Fruit fly (Drosophila melanogaster): ENCODE results near the gene PGS1.

Gene PGS1

dm6 chr3R:18795000-18795810 lies 49.4 kb upstream of the PGS1 start, which contains the start of gene CG7720 (continued):
- TF ChIP-seq Adf1 (GFP tag; IDR thresholded peaks at IDR 0.05) (peak; percentile 95), CG10209 (GFP tag; optimal IDR thresholded peaks at IDR 0.05) (peak; percentile 46), onecut (GFP tag; IDR thresholded peaks at IDR 0.05) (peak; percentile 36; the same call in 1 of the 2 replicates), az2 (GFP tag; optimal IDR thresholded peaks at IDR 0.05) (peak; percentile 43), row (GFP tag; IDR thresholded peaks at IDR 0.05) (peak; percentile 73), Drgx (GFP tag; IDR thresholded peaks at IDR 0.05) (no peak), CG3281 (GFP tag; optimal IDR thresholded peaks at IDR 0.05) (peak; percentile 31), salm (tag; optimal IDR thresholded peaks at IDR 0.05) (no peak), twi (tag; optimal IDR thresholded peaks at IDR 0.05) (no peak), tgo (GFP tag; IDR thresholded peaks at IDR 0.05) (0 out of 3 replicates have a peak, but pooled peaks have one; percentile 24), gem (tag; optimal IDR thresholded peaks at IDR 0.05) (peak; percentile 65), Hey (tag; optimal IDR thresholded peaks at IDR 0.05) (no peak), CG14667 (GFP tag; IDR thresholded peaks at IDR 0.05) (0 out of 2 replicates have a peak, but pooled peaks have one; percentile 14), gsb-n (tag; optimal IDR thresholded peaks at IDR 0.05) (no peak), CG9932 (GFP tag; IDR thresholded peaks at IDR 0.05) (peak; percentile 44; the same call in 1 of the 2 replicates), sc (optimal IDR thresholded peaks at IDR 0.05) (no peak), sc (GFP tag; optimal IDR thresholded peaks at IDR 0.05) (peak; percentile 1), CG2678 (tag; optimal IDR thresholded peaks at IDR 0.05) (peak; percentile 58), CG11504 (tag; optimal IDR thresholded peaks at IDR 0.05) (peak; percentile 75), bcd (GFP tag; optimal IDR thresholded peaks at IDR 0.05) (peak; percentile 55), PHDP (tag; optimal IDR thresholded peaks at IDR 0.05) (peak; percentile 6), CG2120 (GFP tag; optimal IDR thresholded peaks at IDR 0.05) (peak; percentile 66), CG17912 (GFP tag; optimal IDR thresholded peaks at IDR 0.05) (no peak), CG31388 (GFP tag; optimal IDR thresholded peaks at IDR 0.05) (peak; percentile 1), sob (GFP tag; IDR thresholded peaks at IDR 0.05) (no peak; the same call in 1 of the 2 replicates), Sox102F (GFP tag; optimal IDR thresholded peaks at IDR 0.05) (peak; percentile 68), H15 (GFP tag; IDR thresholded peaks at IDR 0.05) (no peak), Aef1 (GFP tag; IDR thresholded peaks at IDR 0.05) (0 out of 3 replicates have a peak, but pooled peaks have one; percentile 22), CG15514 (GFP tag; optimal IDR thresholded peaks at IDR 0.05) (peak; percentile 6), Nf-YB (GFP tag; optimal IDR thresholded peaks at IDR 0.05) (peak; percentile 30), zfh2 (GFP tag; optimal IDR thresholded peaks at IDR 0.05) (peak; percentile 37), CG16815 (GFP tag; optimal IDR thresholded peaks at IDR 0.05) (peak; percentile 17), CG13424 (tag; optimal IDR thresholded peaks at IDR 0.05) (peak; percentile 64), caup (GFP tag; optimal IDR thresholded peaks at IDR 0.05; ENCODE audit: severe bottlenecking) (peak; percentile 18), phol (tag; optimal IDR thresholded peaks at IDR 0.05) (peak; percentile 50), slbo (GFP tag; IDR thresholded peaks at IDR 0.05) (peak; percentile 38; the same call in 1 of the 2 replicates), org-1 (GFP tag; optimal IDR thresholded peaks at IDR 0.05) (peak; percentile 22), Gsc (GFP tag; IDR thresholded peaks at IDR 0.05) (no peak), Hr51 (GFP tag; optimal IDR thresholded peaks at IDR 0.05) (peak in 1 of 2 experiments; percentile 71), kay (GFP tag; optimal IDR thresholded peaks at IDR 0.05) (no peak), tin (GFP tag; optimal IDR thresholded peaks at IDR 0.05) (peak; percentile 38), gsb (GFP tag; IDR thresholded peaks at IDR 0.05) (no peak), Max (GFP tag; optimal IDR thresholded peaks at IDR 0.05) (peak; percentile 39), D (optimal IDR thresholded peaks at IDR 0.05) (no peak), D (GFP tag; optimal IDR thresholded peaks at IDR 0.05) (peak; percentile 11), CG10267 (tag; optimal IDR thresholded peaks at IDR 0.05) (peak; percentile 15), CG9437 (GFP tag; optimal IDR thresholded peaks at IDR 0.05) (peak; percentile 62), CG1233 (GFP tag; optimal IDR thresholded peaks at IDR 0.05) (peak; percentile 27), nau (GFP tag; optimal IDR thresholded peaks at IDR 0.05) (peak; percentile 40)
